Fruit fly (Drosophila melanogaster) whole organism, embryonic: ENCODE measurements around the gene Kdm3.

Experiments used
- CG10209 ChIP-seq: fragments of 200-800 bp; sonication (Bioruptor generic); optimal IDR thresholded peaks from 3 replicates; lab custom pipeline; 2017; ENCODE audit warnings: missing biosample characterization, mild to moderate bottlenecking, missing genetic modification characterization, missing genetic modification reagents
- CG1529 ChIP-seq: fragments of 200-800 bp; sonication (Bioruptor generic); optimal IDR thresholded peaks from 3 replicates; lab custom pipeline; 2018; ENCODE audit warnings: missing biosample characterization, missing genetic modification characterization
- CG15601 ChIP-seq: fragments of 200-800 bp; sonication (Bioruptor generic); optimal IDR thresholded peaks from 3 replicates; lab custom pipeline; 2019; ENCODE audit warnings: missing biosample characterization, mild to moderate bottlenecking, missing genetic modification characterization, moderate library complexity
- CG18011 ChIP-seq: fragments of 200-800 bp; sonication (Bioruptor generic); optimal IDR thresholded peaks from 2 replicates; lab custom pipeline; 2017; ENCODE audit warnings: missing biosample characterization, missing genetic modification characterization, mild to moderate bottlenecking, moderate library complexity, missing genotype
- CG3847 ChIP-seq: fragments of 200-800 bp; sonication (Bioruptor generic); IDR thresholded peaks from 2 replicates; pipeline ENCODE4 v1.3.6; 2022; ENCODE audit warnings: missing biosample characterization, missing genetic modification characterization
- CG7372 ChIP-seq: fragments of 200-800 bp; sonication (Bioruptor generic); IDR thresholded peaks from 2 replicates; pipeline ENCODE4 v1.3.6; 2022; ENCODE audit warnings: missing biosample characterization, missing genetic modification characterization
- CG8359 ChIP-seq: fragments of 200-800 bp; sonication (Bioruptor generic); optimal IDR thresholded peaks from 2 replicates; lab custom pipeline; 2017; ENCODE audit warnings: missing biosample characterization, mild to moderate bottlenecking, missing genetic modification characterization, borderline replicate concordance
- CG8478 ChIP-seq: fragments of >200 bp; optimal IDR thresholded peaks from 2 replicates; lab custom pipeline; 2018
- CkIIα-i1 ChIP-seq: fragments of 200-800 bp; sonication (Bioruptor generic); IDR thresholded peaks from 2 replicates; pipeline ENCODE4 v1.3.6; 2022; ENCODE audit warnings: missing biosample characterization, missing genetic modification characterization
- Hr3 ChIP-seq: fragments of 200-800 bp; sonication (Bioruptor generic); optimal IDR thresholded peaks from 3 replicates; lab custom pipeline; 2016; ENCODE audit warnings: missing biosample characterization, missing genetic modification characterization
- bigmax ChIP-seq: fragments of 200-800 bp; sonication (Bioruptor generic); optimal IDR thresholded peaks from 2 replicates; lab custom pipeline; 2018; ENCODE audit warnings: missing biosample characterization, mild to moderate bottlenecking, missing genetic modification characterization
- gcm ChIP-seq: fragments of 200-800 bp; sonication (Bioruptor generic); optimal IDR thresholded peaks from 2 replicates; lab custom pipeline; 2019; ENCODE audit warnings: missing biosample characterization, mild to moderate bottlenecking, missing genetic modification characterization, moderate library complexity
- gt ChIP-seq: fragments of 200-800 bp; sonication (Bioruptor generic); IDR thresholded peaks from 2 replicates; pipeline ENCODE4 v1.3.6; 2022; ENCODE audit warnings: missing biosample characterization, missing genetic modification characterization
- zf30C ChIP-seq: fragments of 200-800 bp; sonication (Bioruptor generic); optimal IDR thresholded peaks from 3 replicates; lab custom pipeline; 2018; ENCODE audit warnings: missing biosample characterization, mild to moderate bottlenecking, missing genetic modification characterization

dm6 chr3R:9501489-9502415, 14.1 kb upstream of the Kdm3 start:
- TF ChIP-seq bigmax (GFP tag; lab: Kevin White, UChicago) (no peak), CG1529 (GFP tag; lab: Kevin White, UChicago) (no peak), CG10209 (GFP tag; lab: Kevin White, UChicago) (no peak), CG7372 (GFP tag; lab: Robert Waterston, UW) (no peak), CG3847 (GFP tag; lab: Robert Waterston, UW) (no peak), CG15601 (no peak), zf30C (GFP tag; lab: Kevin White, UChicago) (no peak), CkIIα-i1 (no peak), CG18011 (GFP tag; lab: Kevin White, UChicago) (no peak), CG8478 (lab: Kevin White, UChicago) (no peak), gcm (GFP tag; lab: Kevin White, UChicago) (no peak), Hr3 (GFP tag; lab: Kevin White, UChicago) (no peak), gt (GFP tag; lab: Robert Waterston, UW) (no peak), CG8359 (GFP tag; lab: Kevin White, UChicago) (no peak)
